Worm (Caenorhabditis elegans) whole organism, mixed stage, embryonic: Measurements from ENCODE around the gene F35E8.10.

Experiments used
- M03D4.4 ChIP-seq: sonication (generic microtip); optimal IDR thresholded peaks from 2 replicates; lab custom pipeline; 2017; ENCODE audit warnings: mild to moderate bottlenecking, missing genetic modification characterization, missing compliant biosample characterization
- bed-3 ChIP-seq: fragments of 200-800 bp; sonication (Bioruptor generic); optimal IDR thresholded peaks from 3 replicates; lab custom pipeline; 2018; ENCODE audit warnings: mild to moderate bottlenecking, missing genetic modification characterization, moderate library complexity, missing compliant biosample characterization
- blmp-1 ChIP-seq: fragments of 150-350 bp; optimal IDR thresholded peaks from 2 replicates; lab custom pipeline; 2014; ENCODE audit warnings: missing biosample characterization, missing genetic modification characterization
- ceh-39 ChIP-seq: fragments of 150-350 bp; optimal IDR thresholded peaks from 2 replicates; lab custom pipeline; 2014; ENCODE audit warnings: missing biosample characterization, missing genetic modification characterization
- ceh-43 ChIP-seq: fragments of 200-800 bp; sonication (Bioruptor generic); optimal IDR thresholded peaks from 2 replicates; lab custom pipeline; 2018; ENCODE audit warnings: mild to moderate bottlenecking, missing genetic modification characterization, moderate library complexity, missing compliant biosample characterization
- ceh-83 ChIP-seq: fragments of 200-800 bp; sonication (Bioruptor generic); optimal IDR thresholded peaks from 2 replicates; lab custom pipeline; 2018; ENCODE audit warnings: mild to moderate bottlenecking, missing genetic modification characterization, missing compliant biosample characterization
- ces-1 ChIP-seq: fragments of 150-350 bp; optimal IDR thresholded peaks from 2 replicates; lab custom pipeline; 2014; ENCODE audit warnings: missing biosample characterization, missing genetic modification reagents, missing genetic modification characterization
- cnd-1 ChIP-seq: fragments of 200-800 bp; sonication (Bioruptor generic); optimal IDR thresholded peaks from 2 replicates; lab custom pipeline; 2018; ENCODE audit warnings: mild to moderate bottlenecking, missing genetic modification characterization, missing compliant biosample characterization
- drap-1 ChIP-seq: fragments of 200-800 bp; sonication (Bioruptor generic); optimal IDR thresholded peaks from 3 replicates; lab custom pipeline; 2018; ENCODE audit warnings: mild to moderate bottlenecking, missing genetic modification characterization, missing compliant biosample characterization
- elt-1 ChIP-seq: sonication (generic microtip); optimal IDR thresholded peaks from 2 replicates; lab custom pipeline; 2017; ENCODE audit warnings: missing genetic modification characterization, mild to moderate bottlenecking, missing compliant biosample characterization, antibody characterized with exemption, moderate library complexity, borderline replicate concordance; ENCODE audit not compliant: insufficient read depth
- elt-3 ChIP-seq: fragments of 150-350 bp; optimal IDR thresholded peaks from 2 replicates; lab custom pipeline; 2014; ENCODE audit warnings: missing biosample characterization, missing genetic modification characterization
- flh-1 ChIP-seq: fragments of 200-800 bp; sonication (Bioruptor generic); optimal IDR thresholded peaks from 2 replicates; lab custom pipeline; 2018; ENCODE audit warnings: mild to moderate bottlenecking, missing genetic modification characterization, moderate library complexity, missing compliant biosample characterization
- ham-2 ChIP-seq: fragments of 200-800 bp; sonication (Bioruptor generic); optimal IDR thresholded peaks from 2 replicates; lab custom pipeline; 2018; ENCODE audit warnings: mild to moderate bottlenecking, missing genetic modification characterization, missing compliant biosample characterization
- hlh-1 ChIP-seq: fragments of 150-350 bp; optimal IDR thresholded peaks from 2 replicates; lab custom pipeline; 2014; ENCODE audit warnings: missing biosample characterization, missing genetic modification reagents, missing genetic modification characterization
- lin-13 ChIP-seq: fragments of 150-350 bp; optimal IDR thresholded peaks from 2 replicates; lab custom pipeline; 2014; ENCODE audit warnings: missing biosample characterization, missing genetic modification characterization
- lin-32 ChIP-seq: fragments of 200-800 bp; sonication (Bioruptor generic); optimal IDR thresholded peaks from 2 replicates; lab custom pipeline; 2018; ENCODE audit warnings: mild to moderate bottlenecking, missing genetic modification characterization, missing compliant biosample characterization
- lsy-2 ChIP-seq: fragments of 150-350 bp; optimal IDR thresholded peaks from 2 replicates; lab custom pipeline; 2014; ENCODE audit warnings: missing biosample characterization, missing genetic modification characterization
- mab-5 ChIP-seq: fragments of 150-350 bp; optimal IDR thresholded peaks from 2 replicates; lab custom pipeline; 2014; ENCODE audit warnings: missing biosample characterization, missing genetic modification characterization
- mep-1 ChIP-seq: fragments of 150-350 bp; optimal IDR thresholded peaks from 2 replicates; lab custom pipeline; 2017; ENCODE audit warnings: missing biosample characterization, missing genetic modification reagents, missing genetic modification characterization, inconsistent platforms
- mls-2 ChIP-seq: sonication (generic microtip); optimal IDR thresholded peaks from 2 replicates; lab custom pipeline; 2016; ENCODE audit warnings: mild to moderate bottlenecking, missing genetic modification characterization, moderate library complexity, missing compliant biosample characterization
- nhr-12 ChIP-seq: fragments of 150-350 bp; optimal IDR thresholded peaks from 2 replicates; lab custom pipeline; 2014; ENCODE audit warnings: missing biosample characterization, missing genetic modification characterization
- nhr-2 ChIP-seq: fragments of 150-350 bp; optimal IDR thresholded peaks from 2 replicates; lab custom pipeline; 2014; ENCODE audit warnings: missing biosample characterization, missing genetic modification characterization
- nhr-237 ChIP-seq: fragments of 150-350 bp; optimal IDR thresholded peaks from 2 replicates; lab custom pipeline; 2014; ENCODE audit warnings: missing biosample characterization, missing genetic modification characterization
- nhr-28 ChIP-seq: fragments of 150-350 bp; optimal IDR thresholded peaks from 2 replicates; lab custom pipeline; 2014; ENCODE audit warnings: missing biosample characterization, missing genetic modification characterization
- nhr-76 ChIP-seq: sonication (generic microtip); optimal IDR thresholded peaks from 2 replicates; lab custom pipeline; 2017; ENCODE audit warnings: missing biosample characterization, missing genetic modification characterization
- pha-4 ChIP-seq: fragments of 150-350 bp; optimal IDR thresholded peaks from 2 replicates; lab custom pipeline; 2018; ENCODE audit warnings: missing biosample characterization, missing genetic modification reagents, missing genetic modification characterization
- sem-2 ChIP-seq: fragments of 200-800 bp; sonication (Bioruptor generic); optimal IDR thresholded peaks from 2 replicates; lab custom pipeline; 2018; ENCODE audit warnings: mild to moderate bottlenecking, missing genetic modification characterization, missing compliant biosample characterization
- snpc-4 ChIP-seq: fragments of 150-350 bp; optimal IDR thresholded peaks from 2 replicates; lab custom pipeline; 2014; ENCODE audit warnings: missing biosample characterization, missing genetic modification characterization
- sptf-1 ChIP-seq: sonication (generic microtip); optimal IDR thresholded peaks from 2 replicates; lab custom pipeline; 2017; ENCODE audit warnings: mild to moderate bottlenecking, missing genetic modification characterization, moderate library complexity, missing compliant biosample characterization
- tbx-8 ChIP-seq: fragments of 200-800 bp; sonication (Bioruptor generic); optimal IDR thresholded peaks from 2 replicates; lab custom pipeline; 2018; ENCODE audit warnings: mild to moderate bottlenecking, missing genetic modification characterization, moderate library complexity, missing compliant biosample characterization
- unc-120 ChIP-seq: sonication (generic microtip); optimal IDR thresholded peaks from 2 replicates; lab custom pipeline; 2017; ENCODE audit warnings: missing genetic modification characterization, missing compliant biosample characterization; ENCODE audit not compliant: poor library complexity, severe bottlenecking
- unc-39 ChIP-seq: fragments of 150-350 bp; optimal IDR thresholded peaks from 2 replicates; lab custom pipeline; 2014; ENCODE audit warnings: missing biosample characterization, missing genetic modification characterization
- unc-62 ChIP-seq: fragments of 150-350 bp; optimal IDR thresholded peaks from 2 replicates; lab custom pipeline; 2014; ENCODE audit warnings: missing biosample characterization, missing genetic modification reagents, missing genetic modification characterization
- zip-8 ChIP-seq: fragments of 150-350 bp; optimal IDR thresholded peaks from 2 replicates; lab custom pipeline; 2014; ENCODE audit warnings: missing biosample characterization, missing genetic modification characterization
- ztf-11 ChIP-seq: fragments of 150-350 bp; optimal IDR thresholded peaks from 2 replicates; lab custom pipeline; 2014; ENCODE audit warnings: missing biosample characterization, missing genetic modification characterization

F35E8.10 gene

DNA sequence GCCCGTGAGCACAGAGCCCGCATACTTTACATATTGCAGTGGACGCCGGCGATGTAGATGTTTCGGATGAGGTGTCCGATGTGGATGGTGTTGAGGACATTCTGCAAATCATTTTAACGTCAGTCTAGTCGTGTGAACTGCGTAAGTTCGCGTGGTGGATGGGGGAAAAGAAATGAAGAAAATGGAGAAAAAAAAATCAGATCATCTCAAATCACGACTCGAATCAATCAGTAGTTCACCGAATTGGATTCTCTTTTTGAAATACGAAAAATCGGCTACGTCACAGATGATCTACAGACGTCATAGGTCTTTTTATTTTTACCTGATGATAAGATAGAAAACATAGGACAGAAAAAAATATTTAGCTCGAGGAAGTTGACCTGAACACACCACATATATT lies 43.9 kb downstream of the F35E8.10 start, which contains the start of gene nhr-102:
Gene nhr-102, minus strand, starts transcription at position 101 of the 400 bp plus-strand sequence.
- no peak for TF ChIP-seq zip-8 (tag; lab: Kevin White, UChicago)
- TF ChIP-seq snpc-4: no peak
- no peak for TF ChIP-seq sem-2 (GFP tag; lab: Kevin White, UChicago)
- no peak for TF ChIP-seq nhr-2
- no peak for TF ChIP-seq pha-4 (tag; lab: Kevin White, UChicago)
- TF ChIP-seq ham-2 (GFP tag; lab: Kevin White, UChicago): no peak
- no peak for TF ChIP-seq elt-1 (tag; lab: Kevin White, UChicago)
- TF ChIP-seq mls-2 (tag; lab: Kevin White, UChicago): no peak
- no peak for TF ChIP-seq nhr-237 (tag; lab: Kevin White, UChicago)
- no peak for TF ChIP-seq cnd-1 (tag; lab: Kevin White, UChicago)
- TF ChIP-seq blmp-1: no peak
- no peak for TF ChIP-seq ztf-11 (tag; lab: Kevin White, UChicago)
- TF ChIP-seq ces-1 (GFP tag; lab: Kevin White, UChicago): no peak
- no peak for TF ChIP-seq unc-39 (tag; lab: Kevin White, UChicago)
- TF ChIP-seq tbx-8 (GFP tag; lab: Kevin White, UChicago): no peak
- no peak for TF ChIP-seq ceh-83 (GFP tag; lab: Kevin White, UChicago)
- no peak for TF ChIP-seq ceh-43 (GFP tag; lab: Kevin White, UChicago)

DNA sequence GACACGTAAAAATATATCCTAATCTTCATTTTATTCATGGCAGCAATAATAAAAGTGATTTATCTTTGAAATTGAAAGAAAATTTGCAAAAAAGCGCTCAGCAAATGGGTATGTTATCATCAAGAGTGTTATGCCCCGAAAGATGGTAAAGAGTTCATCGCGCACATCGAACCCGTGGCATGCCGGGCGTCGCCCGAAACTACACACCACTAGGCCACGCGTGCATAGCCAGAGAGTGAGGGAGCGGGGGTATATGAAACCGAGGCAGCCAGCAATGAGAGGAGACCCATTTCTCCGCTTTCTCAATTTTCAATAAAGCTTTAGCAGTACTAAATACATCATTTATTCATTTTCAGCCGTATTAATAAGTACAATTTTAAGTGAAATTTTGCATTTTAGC lies 46.4 kb downstream of the F35E8.10 start:
- TF ChIP-seq zip-8 (tag; lab: Kevin White, UChicago): peak; percentile 3
- TF ChIP-seq sptf-1 (tag; lab: Kevin White, UChicago): peak; percentile 99
- peak; percentile 84 for TF ChIP-seq unc-39 (tag; lab: Kevin White, UChicago)
- peak; percentile 52 for TF ChIP-seq lsy-2 (tag; lab: Kevin White, UChicago)
- peak; percentile 99 for TF ChIP-seq cnd-1 (tag; lab: Kevin White, UChicago)
- peak; percentile 73 for TF ChIP-seq pha-4 (tag; lab: Kevin White, UChicago)
- no peak for TF ChIP-seq nhr-2
- TF ChIP-seq lin-13 (tag; lab: Kevin White, UChicago): peak; percentile 85
- no peak for TF ChIP-seq snpc-4
- TF ChIP-seq mab-5 (tag; lab: Kevin White, UChicago): no peak
- peak; percentile 85 for TF ChIP-seq unc-62 (GFP tag; lab: Kevin White, UChicago)
- TF ChIP-seq elt-1 (tag; lab: Kevin White, UChicago): peak; percentile 44
- peak; percentile 99 for TF ChIP-seq tbx-8 (GFP tag; lab: Kevin White, UChicago)
- peak; percentile 63 for TF ChIP-seq nhr-237 (tag; lab: Kevin White, UChicago)
- peak; percentile 99 for TF ChIP-seq unc-120
- TF ChIP-seq mep-1 (tag; lab: Kevin White, UChicago): peak; percentile 71
- no peak for TF ChIP-seq elt-3 (tag; lab: Kevin White, UChicago)
- TF ChIP-seq ztf-11 (tag; lab: Kevin White, UChicago): peak; percentile 82
- TF ChIP-seq flh-1 (GFP tag; lab: Kevin White, UChicago): peak; percentile 98
- peak; percentile 99 for TF ChIP-seq lin-32 (GFP tag; lab: Kevin White, UChicago)
- peak; percentile 99 for TF ChIP-seq ham-2 (GFP tag; lab: Kevin White, UChicago)
- peak; percentile 100 for TF ChIP-seq ceh-83 (GFP tag; lab: Kevin White, UChicago)
- peak; percentile 71 for TF ChIP-seq nhr-12
- TF ChIP-seq mls-2 (tag; lab: Kevin White, UChicago): peak; percentile 100
- TF ChIP-seq ceh-43 (GFP tag; lab: Kevin White, UChicago): peak; percentile 98
- peak; percentile 100 for TF ChIP-seq drap-1 (GFP tag; lab: Kevin White, UChicago)
- peak; percentile 98 for TF ChIP-seq bed-3 (GFP tag; lab: Kevin White, UChicago)
- TF ChIP-seq nhr-76 (tag; lab: Kevin White, UChicago): peak; percentile 68
- peak; percentile 92 for TF ChIP-seq nhr-28
- TF ChIP-seq ces-1 (GFP tag; lab: Kevin White, UChicago): no peak
- peak; percentile 99 for TF ChIP-seq M03D4.4 (tag; lab: Kevin White, UChicago)
- peak; percentile 97 for TF ChIP-seq sem-2 (GFP tag; lab: Kevin White, UChicago)
- TF ChIP-seq ceh-39: peak; percentile 18
- TF ChIP-seq hlh-1: peak; percentile 24
- TF ChIP-seq blmp-1: no peak

DNA sequence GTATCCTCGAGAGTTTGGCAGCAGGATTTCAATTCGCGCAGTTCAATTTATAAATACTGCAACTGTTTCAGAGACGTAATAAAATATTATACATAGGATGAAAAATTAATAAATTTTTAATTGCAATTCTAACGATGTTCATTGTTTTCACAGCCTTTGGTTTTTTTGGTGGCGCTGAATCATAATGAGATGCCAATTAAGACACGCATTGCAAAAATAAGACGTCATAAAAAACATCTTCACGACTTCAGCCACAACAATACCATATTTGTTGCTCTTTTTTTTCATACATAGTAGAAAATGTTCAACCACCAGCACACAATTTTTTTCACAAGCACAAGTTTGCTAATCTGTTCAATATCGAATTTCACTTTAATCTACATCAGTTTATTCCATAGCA lies 47.9 kb downstream of the F35E8.10 start, which contains the start of gene str-56:
Gene str-56, plus strand, starts transcription at position 301 of the 400 bp plus-strand sequence.
- TF ChIP-seq drap-1 (GFP tag; lab: Kevin White, UChicago): no peak
- TF ChIP-seq, all 35 proteins: peak for 0
